Fruit fly (Drosophila melanogaster) whole organism, embryonic: Measurements from ENCODE around the gene CG9372.
A peak's percentile ranks its signal among the peaks of the same experiment; 100 is the strongest.

Source experiments
- BEAF-32 ChIP-seq: fragments of 200-800 bp; sonication (Bioruptor generic); optimal IDR thresholded peaks from 3 replicates; lab custom pipeline; 2017; ENCODE audit warnings: missing biosample characterization, missing genetic modification characterization, mild to moderate bottlenecking, moderate library complexity, missing genetic modification reagents
- CG10431 ChIP-seq: fragments of 200-800 bp; sonication (Bioruptor generic); optimal IDR thresholded peaks from 3 replicates; lab custom pipeline; 2018; ENCODE audit warnings: missing biosample characterization, mild to moderate bottlenecking, missing genetic modification characterization
- CG10543 ChIP-seq: fragments of 200-800 bp; sonication (Bioruptor generic); optimal IDR thresholded peaks from 3 replicates; lab custom pipeline; 2017; ENCODE audit warnings: missing biosample characterization, mild to moderate bottlenecking, missing genetic modification characterization, moderate library complexity
- CG12659 ChIP-seq: fragments of 200-800 bp; sonication (Bioruptor generic); optimal IDR thresholded peaks from 3 replicates; lab custom pipeline; 2017; ENCODE audit warnings: mild to moderate bottlenecking, missing biosample characterization, missing genetic modification reagents, missing genetic modification characterization
- CG13123 ChIP-seq: fragments of 200-800 bp; sonication (Bioruptor generic); optimal IDR thresholded peaks from 2 replicates; lab custom pipeline; 2016; ENCODE audit warnings: missing biosample characterization, missing genetic modification characterization
- CG14710 ChIP-seq: fragments of 200-800 bp; sonication (Bioruptor generic); optimal IDR thresholded peaks from 3 replicates; lab custom pipeline; 2019; ENCODE audit warnings: missing biosample characterization, mild to moderate bottlenecking, missing genetic modification characterization, moderate library complexity
- CG15696 ChIP-seq: fragments of 200-800 bp; sonication (Bioruptor generic); optimal IDR thresholded peaks from 2 replicates; lab custom pipeline; 2019; ENCODE audit warnings: missing biosample characterization, mild to moderate bottlenecking, missing genetic modification characterization, moderate library complexity
- CG18599 ChIP-seq: fragments of 200-800 bp; sonication (Bioruptor generic); optimal IDR thresholded peaks from 3 replicates; lab custom pipeline; 2017; ENCODE audit warnings: missing biosample characterization, missing genetic modification characterization, mild to moderate bottlenecking, moderate library complexity, missing genetic modification reagents
- CG2202 ChIP-seq: fragments of 200-800 bp; sonication (Bioruptor generic); optimal IDR thresholded peaks from 2 replicates; lab custom pipeline; 2018; ENCODE audit warnings: missing biosample characterization, mild to moderate bottlenecking, missing genetic modification characterization
- CG31441 ChIP-seq: fragments of 200-800 bp; sonication (Bioruptor generic); IDR thresholded peaks from 2 replicates; pipeline ENCODE4 v1.3.6; 2022; ENCODE audit warnings: missing biosample characterization, missing genetic modification characterization
- CG32532 ChIP-seq: fragments of 200-800 bp; sonication (Bioruptor generic); IDR thresholded peaks from 2 replicates; pipeline ENCODE4 v1.3.6; 2022; ENCODE audit warnings: missing biosample characterization, missing genetic modification characterization
- CG3281 ChIP-seq: fragments of 200-800 bp; sonication (Bioruptor generic); optimal IDR thresholded peaks from 3 replicates; lab custom pipeline; 2017; ENCODE audit warnings: missing biosample characterization, mild to moderate bottlenecking, missing genetic modification characterization
- CG3407 ChIP-seq: fragments of 200-800 bp; sonication (Bioruptor generic); optimal IDR thresholded peaks from 2 replicates; lab custom pipeline; 2018; ENCODE audit warnings: missing biosample characterization, mild to moderate bottlenecking, missing genetic modification characterization
- CG3726 ChIP-seq: fragments of 200-800 bp; sonication (Bioruptor generic); IDR thresholded peaks from 3 replicates; pipeline ENCODE4, ENCODE4 v1.3.6; 2022; ENCODE audit warnings: missing biosample characterization, missing genetic modification characterization
- CG43689 ChIP-seq: fragments of 200-800 bp; sonication (Bioruptor generic); IDR thresholded peaks from 2 replicates; pipeline ENCODE4 v1.3.6; 2022; ENCODE audit warnings: missing biosample characterization, missing genetic modification characterization
- CG6175 ChIP-seq: fragments of 200-800 bp; sonication (Bioruptor generic); IDR thresholded peaks from 3 replicates; pipeline ENCODE4 v1.3.6; 2022; ENCODE audit warnings: missing biosample characterization, missing genetic modification characterization
- CG7556 ChIP-seq: fragments of 200-800 bp; sonication (Bioruptor generic); optimal IDR thresholded peaks from 2 replicates; lab custom pipeline; 2017; ENCODE audit warnings: missing biosample characterization, mild to moderate bottlenecking, missing genetic modification characterization
- CG8388 ChIP-seq: fragments of 200-800 bp; sonication (Bioruptor generic); optimal IDR thresholded peaks from 2 replicates; lab custom pipeline; 2019; ENCODE audit warnings: missing biosample characterization, mild to moderate bottlenecking, missing genetic modification characterization, moderate library complexity
- Camta ChIP-seq: fragments of 200-800 bp; sonication (Bioruptor generic); optimal IDR thresholded peaks from 2 replicates; lab custom pipeline; 2016; ENCODE audit warnings: missing biosample characterization, missing genetic modification characterization
- Dref ChIP-seq: fragments of 200-800 bp; sonication (Bioruptor generic); IDR thresholded peaks from 2 replicates; pipeline ENCODE4 v1.3.6; 2022; ENCODE audit warnings: missing biosample characterization, missing genetic modification characterization
- Elba2 ChIP-seq: fragments of 200-800 bp; sonication (Bioruptor generic); optimal IDR thresholded peaks from 3 replicates; lab custom pipeline; 2016; ENCODE audit warnings: missing biosample characterization, missing genetic modification characterization
- Hey ChIP-seq: fragments of 200-800 bp; sonication (Bioruptor generic); optimal IDR thresholded peaks from 3 replicates; lab custom pipeline; 2018; ENCODE audit warnings: missing biosample characterization, mild to moderate bottlenecking, missing genetic modification characterization
- Hmx ChIP-seq: fragments of 200-800 bp; sonication (Bioruptor generic); optimal IDR thresholded peaks from 2 replicates; lab custom pipeline; 2016; ENCODE audit warnings: missing biosample characterization, missing genetic modification characterization
- Meics ChIP-seq: fragments of 200-800 bp; sonication (Bioruptor generic); optimal IDR thresholded peaks from 2 replicates; lab custom pipeline; 2017; ENCODE audit warnings: missing biosample characterization, mild to moderate bottlenecking, missing genetic modification characterization
- Nf-YB ChIP-seq: fragments of 200-800 bp; sonication (Bioruptor generic); optimal IDR thresholded peaks from 3 replicates; lab custom pipeline; 2019; ENCODE audit warnings: missing biosample characterization, mild to moderate bottlenecking, missing genetic modification characterization, moderate library complexity
- Nf-YC ChIP-seq: fragments of 200-800 bp; optimal IDR thresholded peaks from 3 replicates; lab custom pipeline; 2019; ENCODE audit warnings: missing biosample characterization, mild to moderate bottlenecking, missing genetic modification characterization, moderate library complexity
- NfI ChIP-seq: fragments of 200-800 bp; sonication (Bioruptor generic); optimal IDR thresholded peaks from 3 replicates; lab custom pipeline; 2018; ENCODE audit warnings: missing biosample characterization, mild to moderate bottlenecking, missing genetic modification characterization, moderate library complexity
- Rx ChIP-seq: fragments of 200-800 bp; sonication (Bioruptor generic); IDR thresholded peaks from 2 replicates; pipeline ENCODE4 v1.3.6; 2022; ENCODE audit warnings: missing biosample characterization, missing genetic modification characterization
- Spps ChIP-seq: fragments of 200-800 bp; sonication (Bioruptor generic); optimal IDR thresholded peaks from 2 replicates; lab custom pipeline; 2018; ENCODE audit warnings: missing biosample characterization, mild to moderate bottlenecking, missing genetic modification characterization
- Taf1 ChIP-seq: fragments of 200-800 bp; sonication (Bioruptor generic); IDR thresholded peaks from 2 replicates; pipeline ENCODE4 v1.3.6; 2022; ENCODE audit warnings: missing biosample characterization, missing genetic modification characterization
- al ChIP-seq: fragments of 200-800 bp; sonication (Bioruptor generic); IDR thresholded peaks from 2 replicates; pipeline ENCODE4 v1.3.6; 2022; ENCODE audit warnings: missing biosample characterization, missing genetic modification characterization
- ato ChIP-seq: fragments of 200-800 bp; sonication (Bioruptor generic); IDR thresholded peaks from 2 replicates; pipeline ENCODE4 v1.3.6; 2022; ENCODE audit warnings: missing biosample characterization, missing genetic modification characterization; ENCODE audit not compliant: partially characterized antibody
- crc ChIP-seq: fragments of 200-800 bp; sonication (Bioruptor generic); optimal IDR thresholded peaks from 2 replicates; lab custom pipeline; 2016; ENCODE audit warnings: missing biosample characterization, missing genetic modification characterization
- cwo ChIP-seq: fragments of 200-800 bp; sonication (Bioruptor generic); optimal IDR thresholded peaks from 3 replicates; lab custom pipeline; 2017; ENCODE audit warnings: missing biosample characterization, missing genetic modification characterization, mild to moderate bottlenecking, moderate library complexity, missing genetic modification reagents
- dan ChIP-seq: fragments of 200-800 bp; sonication (Bioruptor generic); IDR thresholded peaks from 2 replicates; pipeline ENCODE4 v1.3.6; 2022; ENCODE audit warnings: missing biosample characterization, missing genetic modification characterization
- gfzf ChIP-seq: fragments of 200-800 bp; sonication (Bioruptor generic); optimal IDR thresholded peaks from 2 replicates; lab custom pipeline; 2016; ENCODE audit warnings: missing biosample characterization, mild to moderate bottlenecking, missing genetic modification characterization, moderate library complexity
- h ChIP-seq: fragments of >200 bp; optimal IDR thresholded peaks from 2 replicates; lab custom pipeline; 2017
- hb ChIP-seq: fragments of 200-800 bp; sonication (Bioruptor generic); IDR thresholded peaks from 3 replicates; pipeline ENCODE4 v1.3.6; 2022; ENCODE audit warnings: missing biosample characterization, missing genetic modification characterization; ENCODE audit not compliant: partially characterized antibody
- jigr1 ChIP-seq: fragments of 200-800 bp; sonication (Bioruptor generic); IDR thresholded peaks from 3 replicates; pipeline ENCODE4 v1.3.6; 2022; ENCODE audit warnings: missing biosample characterization, missing genetic modification characterization
- mam ChIP-seq: fragments of 200-800 bp; sonication (Bioruptor generic); optimal IDR thresholded peaks from 3 replicates; lab custom pipeline; 2016; ENCODE audit warnings: missing biosample characterization, missing genetic modification characterization
- onecut ChIP-seq: fragments of 200-800 bp; sonication (Bioruptor generic); IDR thresholded peaks from 2 replicates; pipeline ENCODE4 v1.3.6; 2022; ENCODE audit warnings: missing biosample characterization, missing genetic modification characterization
- psq ChIP-seq: fragments of 200-800 bp; sonication (Bioruptor generic); optimal IDR thresholded peaks from 2 replicates; lab custom pipeline; 2017; ENCODE audit warnings: missing biosample characterization, missing genetic modification characterization
- sima ChIP-seq: fragments of 200-800 bp; sonication (Bioruptor generic); optimal IDR thresholded peaks from 2 replicates; lab custom pipeline; 2016; ENCODE audit warnings: missing biosample characterization, missing genetic modification characterization
- ssp ChIP-seq: fragments of 200-800 bp; sonication (Bioruptor generic); IDR thresholded peaks from 2 replicates; pipeline ENCODE4 v1.3.6; 2022; ENCODE audit warnings: missing biosample characterization, missing genetic modification characterization
- tap ChIP-seq: fragments of 200-800 bp; optimal IDR thresholded peaks from 3 replicates; lab custom pipeline; 2019; ENCODE audit warnings: missing biosample characterization, mild to moderate bottlenecking, missing genetic modification characterization, moderate library complexity
- tup ChIP-seq: fragments of 200-800 bp; sonication (Bioruptor generic); optimal IDR thresholded peaks from 2 replicates; lab custom pipeline; 2016; ENCODE audit warnings: missing biosample characterization, mild to moderate bottlenecking, missing genetic modification characterization, moderate library complexity
- wdn ChIP-seq: fragments of 200-800 bp; sonication (Bioruptor generic); IDR thresholded peaks from 2 replicates; pipeline ENCODE4 v1.3.6; 2022; ENCODE audit warnings: missing biosample characterization, missing genetic modification characterization
- yki ChIP-seq: fragments of >200 bp; optimal IDR thresholded peaks from 3 replicates; lab custom pipeline; 2018
- zen2 ChIP-seq: fragments of 200-800 bp; sonication (Bioruptor generic); IDR thresholded peaks from 3 replicates; pipeline ENCODE4 v1.3.6; 2022; ENCODE audit warnings: missing biosample characterization, missing genetic modification characterization; ENCODE audit not compliant: partially characterized antibody
- zfh2 ChIP-seq: fragments of 200-800 bp; sonication (Bioruptor generic); optimal IDR thresholded peaks from 2 replicates; lab custom pipeline; 2016; ENCODE audit warnings: missing biosample characterization, missing genetic modification characterization

The CG9372 gene

DNA sequence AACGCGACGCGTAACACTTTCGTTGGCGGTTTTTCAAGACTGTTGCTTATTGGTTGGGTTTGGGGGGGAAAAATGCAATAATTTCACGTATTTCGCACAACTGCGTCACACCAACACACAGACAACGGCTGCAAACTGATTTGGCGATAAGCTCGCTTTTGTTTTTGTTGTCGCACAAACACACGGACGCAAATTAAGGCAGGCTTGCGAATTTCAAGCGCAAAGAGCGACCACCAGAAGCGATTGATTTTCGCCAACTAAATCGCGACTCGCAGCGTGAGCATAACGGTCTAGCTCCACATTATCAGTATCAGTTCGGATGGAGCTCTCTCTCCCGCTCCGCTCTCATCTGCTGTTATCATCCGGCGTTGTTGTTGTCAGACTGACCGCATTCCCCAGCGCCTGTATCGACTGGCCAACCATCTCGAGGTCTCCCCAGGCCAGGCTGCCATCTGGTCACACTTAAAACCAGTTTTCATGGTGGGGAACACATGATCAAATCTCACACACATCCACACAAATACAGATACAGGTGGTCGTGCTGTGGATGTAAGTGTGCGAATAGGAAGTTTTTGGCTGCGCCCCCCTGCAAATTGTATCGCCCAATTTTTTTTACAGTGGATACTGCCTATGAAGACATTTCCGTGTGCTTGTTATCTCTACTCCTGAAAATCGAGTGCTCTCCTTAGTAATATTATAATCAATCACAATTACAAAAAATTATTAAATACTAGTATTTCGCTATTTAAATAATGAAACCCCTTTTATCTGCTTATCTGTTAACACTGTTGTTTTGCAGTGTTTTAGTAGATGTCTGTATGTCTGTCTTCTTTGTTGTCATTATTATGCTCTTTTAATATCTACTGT lies 27.0 kb downstream of the CG9372 start (continued):
- TF ChIP-seq CG18599 (GFP tag; lab: Kevin White, UChicago), result peak; percentile 81
- peak; percentile 42 for TF ChIP-seq CG31441 (GFP tag; lab: Robert Waterston, UW)
- no peak for TF ChIP-seq sima (GFP tag; lab: Kevin White, UChicago)
- no peak for TF ChIP-seq h (lab: Kevin White, UChicago)
- peak; percentile 29; the same call in 1 of the 2 replicates for TF ChIP-seq ssp (GFP tag; lab: Robert Waterston, UW)
- peak; percentile 58 for TF ChIP-seq Nf-YC (tag; lab: Kevin White, UChicago)
- TF ChIP-seq al (GFP tag; lab: Robert Waterston, UW), result peak; percentile 78
- TF ChIP-seq jigr1 (GFP tag; lab: Robert Waterston, UW), result no peak
- peak; percentile 13 for TF ChIP-seq mam (GFP tag; lab: Kevin White, UChicago)
- peak; percentile 85 for TF ChIP-seq cwo (GFP tag; lab: Kevin White, UChicago)
- TF ChIP-seq CG15696, result peak; percentile 34
- TF ChIP-seq Spps (tag; lab: Kevin White, UChicago), result no peak
- peak; percentile 83 for TF ChIP-seq CG10543
- TF ChIP-seq Taf1 (GFP tag; lab: Robert Waterston, UW), result peak; percentile 74; the same call in 1 of the 2 replicates
- TF ChIP-seq crc, result no peak
- TF ChIP-seq CG7556, result peak; percentile 42
- TF ChIP-seq Nf-YB (GFP tag; lab: Kevin White, UChicago), result no peak
- TF ChIP-seq hb (GFP tag; lab: Robert Waterston, UW), result no peak
- no peak for TF ChIP-seq zen2 (GFP tag; lab: Robert Waterston, UW)
- TF ChIP-seq CG12659 (GFP tag; lab: Kevin White, UChicago), result peak; percentile 51
- TF ChIP-seq ato (GFP tag; lab: Robert Waterston, UW), result no peak
- no peak for TF ChIP-seq Elba2
- no peak for TF ChIP-seq CG3726
- TF ChIP-seq CG8388 (GFP tag; lab: Kevin White, UChicago), result no peak
- TF ChIP-seq Meics (GFP tag; lab: Kevin White, UChicago), result peak; percentile 74
- no peak for TF ChIP-seq dan (GFP tag; lab: Robert Waterston, UW)
- TF ChIP-seq Hmx (GFP tag; lab: Kevin White, UChicago), result no peak
- TF ChIP-seq wdn, result peak; percentile 39; the same call in 1 of the 2 replicates
- TF ChIP-seq zfh2 (GFP tag; lab: Kevin White, UChicago), result peak; percentile 62
- no peak for TF ChIP-seq CG3407 (GFP tag; lab: Kevin White, UChicago)
- TF ChIP-seq yki (lab: Kevin White, UChicago), result no peak
- TF ChIP-seq CG3281, result peak; percentile 77
- TF ChIP-seq CG6175 (GFP tag; lab: Robert Waterston, UW), result peak; percentile 64; the same call in 2 of the 3 replicates
- TF ChIP-seq Dref, result no peak
- TF ChIP-seq CG32532 (GFP tag; lab: Robert Waterston, UW), result peak; percentile 82
- peak; percentile 36 for TF ChIP-seq tap (tag; lab: Kevin White, UChicago)
- TF ChIP-seq Camta (GFP tag; lab: Kevin White, UChicago), result no peak
- TF ChIP-seq onecut (GFP tag; lab: Robert Waterston, UW), result no peak; the same call in 1 of the 2 replicates
- TF ChIP-seq gfzf, result peak; percentile 55
- peak; percentile 42 for TF ChIP-seq psq (GFP tag; lab: Kevin White, UChicago)
- no peak for TF ChIP-seq CG43689 (GFP tag; lab: Robert Waterston, UW)
- TF ChIP-seq Hey (tag; lab: Kevin White, UChicago), result no peak
- TF ChIP-seq CG10431, result no peak
- TF ChIP-seq NfI (GFP tag; lab: Kevin White, UChicago), result peak; percentile 53
- no peak for TF ChIP-seq CG2202 (tag; lab: Kevin White, UChicago)
- no peak for TF ChIP-seq CG14710 (tag; lab: Kevin White, UChicago)
- TF ChIP-seq BEAF-32 (GFP tag; lab: Kevin White, UChicago), result no peak
- TF ChIP-seq Rx (GFP tag; lab: Robert Waterston, UW), result no peak
- TF ChIP-seq CG13123, result peak; percentile 21
- TF ChIP-seq tup, result no peak
